Worm (Caenorhabditis elegans): Measurements from ENCODE around the gene F36H5.14.

DNA sequence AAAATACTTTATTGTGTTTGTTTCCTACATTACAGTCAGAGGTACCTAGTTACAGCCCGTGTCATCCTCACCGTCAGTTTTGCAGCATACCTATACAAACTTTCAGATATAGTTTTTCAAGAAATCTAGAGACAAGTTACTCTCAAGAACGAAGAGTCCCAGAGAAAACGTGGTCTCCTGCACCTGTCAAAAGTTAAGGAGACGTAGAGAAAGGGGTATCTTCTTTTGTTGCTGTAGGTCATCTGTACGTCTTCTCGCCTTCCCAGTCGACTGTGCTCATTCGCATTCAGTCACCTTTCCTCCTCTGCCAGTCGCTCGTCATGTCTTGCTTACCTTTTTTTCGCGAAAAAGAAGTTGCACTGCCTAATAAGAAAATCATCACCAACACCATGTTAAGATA lies 13.8 kb upstream of the F36H5.14 start, which contains the start of gene F36H5.4:
- no peak for TF ChIP-seq ttx-3 (tag; optimal IDR thresholded peaks at IDR 0.05)
- TF ChIP-seq ceh-18 (tag; optimal IDR thresholded peaks at IDR 0.05) = no peak
- no peak for TF ChIP-seq lin-11 (tag; optimal IDR thresholded peaks at IDR 0.05)
- TF ChIP-seq ama-1 (optimal IDR thresholded peaks at IDR 0.05) = no peak
- TF ChIP-seq ceh-30 (tag; optimal IDR thresholded peaks at IDR 0.05) = no peak

All from whole organism, late embryonic.